Worm (Caenorhabditis elegans): ENCODE data around the gene C13A2.5.

C13A2.5 gene

ce11 chrV:7264042-7264441 is 11.5 kb upstream of the C13A2.5 start, which contains the start of gene C13A2.9:
Gene C13A2.9, minus strand, starts transcription at chrV:7264142.
- TF ChIP-seq R02D3.7 (tag; optimal IDR thresholded peaks at IDR 0.05) = no peak
- no peak for TF ChIP-seq nhr-10 (tag; optimal IDR thresholded peaks at IDR 0.05)
- no peak for TF ChIP-seq unc-62 (GFP tag; optimal IDR thresholded peaks at IDR 0.05)
- no peak for TF ChIP-seq unc-39 (tag; optimal IDR thresholded peaks at IDR 0.05)
- TF ChIP-seq mdl-1 (tag; optimal IDR thresholded peaks at IDR 0.05) = no peak
- no peak for TF ChIP-seq lin-11 (tag; optimal IDR thresholded peaks at IDR 0.05)
- TF ChIP-seq Y55F3AM.14 (GFP tag; optimal IDR thresholded peaks at IDR 0.05) = no peak
- TF ChIP-seq lin-39 (tag; optimal IDR thresholded peaks at IDR 0.05) = no peak
- TF ChIP-seq mab-5 (tag; optimal IDR thresholded peaks at IDR 0.05) = no peak
- TF ChIP-seq F13H6.1 (tag; optimal IDR thresholded peaks at IDR 0.05) = no peak
- no peak for TF ChIP-seq elt-3 (tag; optimal IDR thresholded peaks at IDR 0.05)
- TF ChIP-seq egl-27 (tag; optimal IDR thresholded peaks at IDR 0.05) = no peak
- no peak for TF ChIP-seq nhr-25 (tag; optimal IDR thresholded peaks at IDR 0.05)
- no peak for TF ChIP-seq nhr-237 (tag; optimal IDR thresholded peaks at IDR 0.05)
- no peak for TF ChIP-seq zag-1 (tag; optimal IDR thresholded peaks at IDR 0.05)
- TF ChIP-seq nhr-11 (tag; optimal IDR thresholded peaks at IDR 0.05) = no peak
- TF ChIP-seq ama-1 (optimal IDR thresholded peaks at IDR 0.05) = no peak
- no peak for TF ChIP-seq ztf-1 (GFP tag; conservative IDR thresholded peaks at IDR 0.05)

- TF ChIP-seq unc-39 (tag; optimal IDR thresholded peaks at IDR 0.05) = no peak
- no peak for TF ChIP-seq nhr-237 (tag; optimal IDR thresholded peaks at IDR 0.05)
- TF ChIP-seq zag-1 (tag; optimal IDR thresholded peaks at IDR 0.05) = no peak
- TF ChIP-seq snpc-4 (tag; optimal IDR thresholded peaks at IDR 0.05) = no peak
- no peak for TF ChIP-seq crh-2 (tag; optimal IDR thresholded peaks at IDR 0.05)
- no peak for TF ChIP-seq nhr-10 (tag; optimal IDR thresholded peaks at IDR 0.05)
- no peak for TF ChIP-seq lsy-2 (tag; optimal IDR thresholded peaks at IDR 0.05)
- no peak for TF ChIP-seq ceh-82 (tag; optimal IDR thresholded peaks at IDR 0.05)
- TF ChIP-seq nhr-77 (tag; optimal IDR thresholded peaks at IDR 0.05) = no peak
- no peak for TF ChIP-seq mab-5 (tag; optimal IDR thresholded peaks at IDR 0.05)
- no peak for TF ChIP-seq Y55F3AM.14 (GFP tag; optimal IDR thresholded peaks at IDR 0.05)
- no peak for TF ChIP-seq elt-3 (tag; optimal IDR thresholded peaks at IDR 0.05)
- TF ChIP-seq nhr-11 (tag; optimal IDR thresholded peaks at IDR 0.05) = no peak
- TF ChIP-seq ama-1 (optimal IDR thresholded peaks at IDR 0.05) = no peak
These were observed 9.6 kb upstream of the C13A2.5 start, which contains the start of gene C13A2.7 for ce11 chrV:7266021-7266420. Gene C13A2.7, plus strand, starts transcription at chrV:7266321.

- no peak for TF ChIP-seq alr-1 (tag; optimal IDR thresholded peaks at IDR 0.05)
- TF ChIP-seq blmp-1 (tag; optimal IDR thresholded peaks at IDR 0.05; ENCODE audit: insufficient read depth) = no peak
- no peak for TF ChIP-seq F13H6.1 (tag; optimal IDR thresholded peaks at IDR 0.05)
- no peak for TF ChIP-seq Y55F3AM.14 (GFP tag; optimal IDR thresholded peaks at IDR 0.05)
- TF ChIP-seq peb-1 (tag; optimal IDR thresholded peaks at IDR 0.05) = no peak
- no peak for TF ChIP-seq ztf-1 (GFP tag; conservative IDR thresholded peaks at IDR 0.05)
- TF ChIP-seq nhr-6 (tag; optimal IDR thresholded peaks at IDR 0.05) = no peak
- no peak for TF ChIP-seq C34F6.9 (tag; optimal IDR thresholded peaks at IDR 0.05)
- TF ChIP-seq sma-9 (GFP tag; optimal IDR thresholded peaks at IDR 0.05) = no peak
- TF ChIP-seq sma-9 (tag; optimal IDR thresholded peaks at IDR 0.05) = no peak
- no peak for TF ChIP-seq ztf-4 (tag; optimal IDR thresholded peaks at IDR 0.05)
- TF ChIP-seq aly-2 (tag; optimal IDR thresholded peaks at IDR 0.05) = no peak
- TF ChIP-seq R02D3.7 (tag; optimal IDR thresholded peaks at IDR 0.05) = no peak
- TF ChIP-seq nhr-23 (tag; optimal IDR thresholded peaks at IDR 0.05) = no peak
- TF ChIP-seq nhr-12 (tag; optimal IDR thresholded peaks at IDR 0.05) = no peak
- no peak for TF ChIP-seq gmeb-1 (tag; optimal IDR thresholded peaks at IDR 0.05)
- TF ChIP-seq elt-3 (tag; optimal IDR thresholded peaks at IDR 0.05) = no peak
These were observed 6.2 kb upstream of the C13A2.5 start, which contains the start of gene C13A2.6 for ce11 chrV:7269399-7269798. Gene C13A2.6, plus strand, starts transcription at chrV:7269699.

- TF ChIP-seq aly-2 (tag; optimal IDR thresholded peaks at IDR 0.05) (no peak), nhr-12 (tag; optimal IDR thresholded peaks at IDR 0.05) (no peak), nhr-21 (tag; optimal IDR thresholded peaks at IDR 0.05) (no peak), unc-55 (GFP tag; optimal IDR thresholded peaks at IDR 0.05) (no peak), alr-1 (tag; optimal IDR thresholded peaks at IDR 0.05) (no peak), crh-2 (tag; optimal IDR thresholded peaks at IDR 0.05) (no peak), sma-3 (GFP tag; optimal IDR thresholded peaks at IDR 0.05) (no peak), snpc-4 (tag; optimal IDR thresholded peaks at IDR 0.05) (no peak), sem-4 (tag; optimal IDR thresholded peaks at IDR 0.05) (no peak), nhr-23 (tag; optimal IDR thresholded peaks at IDR 0.05) (no peak), ZK546.5 (tag; optimal IDR thresholded peaks at IDR 0.05) (no peak), nhr-237 (tag; optimal IDR thresholded peaks at IDR 0.05) (no peak)
These were observed 599 bp upstream of the C13A2.5 start, which contains the start of gene C13A2.10 for ce11 chrV:7274992-7275391. Gene C13A2.10, minus strand, starts transcription at chrV:7275092.
